Worm (Caenorhabditis elegans) whole organism, mixed stage, embryonic: ENCODE data around the gene osm-9.

Experiments
- sptf-1 ChIP-seq: sonication (generic microtip); optimal IDR thresholded peaks from 2 replicates; lab custom pipeline; 2017; ENCODE audit warnings: mild to moderate bottlenecking, missing genetic modification characterization, moderate library complexity, missing compliant biosample characterization
- unc-39 ChIP-seq: fragments of 150-350 bp; optimal IDR thresholded peaks from 2 replicates; lab custom pipeline; 2014; ENCODE audit warnings: missing biosample characterization, missing genetic modification characterization

DNA sequence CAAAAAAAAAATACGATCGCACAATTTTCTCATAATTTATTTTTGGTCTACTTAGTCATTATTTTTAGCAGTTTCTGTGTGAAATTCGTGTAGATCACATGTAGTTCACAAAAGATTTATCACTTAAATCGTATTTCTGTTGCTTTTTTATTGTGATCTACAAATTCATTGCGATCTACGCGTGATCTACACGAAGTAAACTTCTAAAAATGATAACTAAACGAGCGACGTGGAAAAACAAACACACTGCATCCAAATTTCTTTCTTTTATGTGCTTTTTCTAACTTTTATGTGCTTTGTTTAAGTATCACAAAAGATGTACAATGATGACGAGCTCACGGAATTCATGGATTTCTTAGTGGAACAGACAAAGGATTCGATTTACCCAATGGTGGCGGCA, 17.4 kb downstream of the osm-9 start, which contains the start of gene B0212.3:
- TF ChIP-seq unc-39 (tag; lab: Kevin White, UChicago) (no peak), sptf-1 (tag; lab: Kevin White, UChicago) (no peak)
